Worm (Caenorhabditis elegans): Measurements from ENCODE around the gene cutl-26.

DNA sequence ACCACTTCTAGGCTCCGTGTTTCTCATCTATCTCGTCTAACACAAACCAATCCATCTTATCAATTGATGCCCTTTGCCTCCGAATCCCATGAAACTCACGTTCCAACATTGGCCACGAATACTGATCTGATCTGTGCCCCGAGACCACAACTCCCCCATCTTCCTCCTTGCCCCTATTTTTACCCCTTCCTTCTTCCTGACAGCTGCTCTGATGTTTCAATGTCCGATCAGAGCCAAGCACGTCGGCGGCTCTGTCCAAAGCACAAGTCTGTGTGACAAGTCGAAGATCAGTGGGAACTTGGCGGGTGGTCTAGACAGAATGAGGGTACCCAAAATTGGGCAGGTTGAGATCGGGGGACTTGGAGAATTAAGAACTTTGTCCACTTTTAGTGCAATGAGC lies 38.8 kb upstream of the cutl-26 start:
- TF ChIP-seq nhr-12 (tag; optimal IDR thresholded peaks at IDR 0.05) (no peak), nhr-77 (tag; optimal IDR thresholded peaks at IDR 0.05) (no peak), aha-1 (tag; optimal IDR thresholded peaks at IDR 0.05) (no peak), pax-3 (tag; optimal IDR thresholded peaks at IDR 0.05) (no peak), snpc-4 (tag; optimal IDR thresholded peaks at IDR 0.05) (no peak), zip-4 (GFP tag; optimal IDR thresholded peaks at IDR 0.05) (no peak)

Data from whole organism, L1 larva.